Fruit fly (Drosophila melanogaster) whole organism, pupa: ENCODE results near the gene CG4161.
A peak's percentile ranks its signal among the peaks of the same experiment; 100 is the strongest.

Experiments
- CG10348 ChIP-seq: fragments of 200-800 bp; sonication (Bioruptor generic); IDR thresholded peaks from 2 replicates; pipeline ENCODE4 v1.3.6; 2022; ENCODE audit warnings: missing biosample characterization, missing genetic modification characterization
- CG12605 ChIP-seq: fragments of 200-800 bp; sonication (Bioruptor generic); IDR thresholded peaks from 2 replicates; pipeline ENCODE4 v1.3.6; 2022; ENCODE audit warnings: missing biosample characterization, missing genetic modification characterization
- CG13204 ChIP-seq: fragments of 200-800 bp; sonication (Bioruptor generic); optimal IDR thresholded peaks from 2 replicates; lab custom pipeline; 2018; ENCODE audit warnings: missing biosample characterization, mild to moderate bottlenecking, missing genetic modification characterization, moderate library complexity
- CG14655 ChIP-seq: fragments of 200-800 bp; sonication (Bioruptor generic); optimal IDR thresholded peaks from 3 replicates; lab custom pipeline; 2017; ENCODE audit warnings: mild to moderate bottlenecking, missing biosample characterization, missing genetic modification reagents, missing genetic modification characterization
- CG15710 ChIP-seq: fragments of 200-800 bp; sonication (Bioruptor generic); optimal IDR thresholded peaks from 2 replicates; lab custom pipeline; 2018; ENCODE audit warnings: missing biosample characterization, mild to moderate bottlenecking, missing genetic modification characterization, moderate library complexity
- CG17806 ChIP-seq: fragments of 200-800 bp; sonication (Bioruptor generic); optimal IDR thresholded peaks from 2 replicates; lab custom pipeline; 2018; ENCODE audit warnings: missing biosample characterization, mild to moderate bottlenecking, missing genetic modification characterization, moderate library complexity
- CG32121 ChIP-seq: fragments of 200-800 bp; sonication (Bioruptor generic); IDR thresholded peaks from 2 replicates; pipeline ENCODE4 v1.3.6; 2022; ENCODE audit warnings: missing biosample characterization, missing genetic modification characterization
- CG34367 ChIP-seq: fragments of 200-800 bp; sonication (Bioruptor generic); optimal IDR thresholded peaks from 2 replicates; lab custom pipeline; 2018; ENCODE audit warnings: missing biosample characterization, mild to moderate bottlenecking, missing genetic modification characterization
- CG4496 ChIP-seq: fragments of 200-800 bp; sonication (Bioruptor generic); IDR thresholded peaks from 3 replicates; pipeline ENCODE4 v1.3.6; 2022; ENCODE audit warnings: missing biosample characterization, missing genetic modification characterization
- CG8159 ChIP-seq: fragments of 200-800 bp; sonication (Bioruptor generic); optimal IDR thresholded peaks from 3 replicates; lab custom pipeline; 2018; ENCODE audit warnings: missing biosample characterization, mild to moderate bottlenecking, missing genetic modification characterization, moderate library complexity
- CG8301 ChIP-seq: fragments of 200-800 bp; sonication (Bioruptor generic); optimal IDR thresholded peaks from 2 replicates; lab custom pipeline; 2018; ENCODE audit warnings: missing biosample characterization, mild to moderate bottlenecking, missing genetic modification characterization
- CG9948 ChIP-seq: fragments of 200-800 bp; sonication (Bioruptor generic); optimal IDR thresholded peaks from 2 replicates; lab custom pipeline; 2018; ENCODE audit warnings: missing biosample characterization, mild to moderate bottlenecking, missing genetic modification characterization, moderate library complexity
- D1 ChIP-seq: fragments of 200-800 bp; sonication (Bioruptor generic); optimal IDR thresholded peaks from 2 replicates; lab custom pipeline; 2018; ENCODE audit warnings: missing biosample characterization, mild to moderate bottlenecking, missing genetic modification characterization, moderate library complexity
- EcR ChIP-seq: fragments of 200-800 bp; sonication (Bioruptor generic); optimal IDR thresholded peaks from 3 replicates; lab custom pipeline; 2019; ENCODE audit warnings: missing biosample characterization, missing genetic modification characterization, mild to moderate bottlenecking, moderate library complexity, missing genetic modification reagents
- Ets98B ChIP-seq: fragments of 200-800 bp; sonication (Bioruptor generic); IDR thresholded peaks from 2 replicates; pipeline ENCODE4 v1.3.6; 2022; ENCODE audit warnings: missing biosample characterization, missing genetic modification characterization
- Pif1A ChIP-seq: fragments of 200-800 bp; sonication (Bioruptor generic); optimal IDR thresholded peaks from 3 replicates; lab custom pipeline; 2016; ENCODE audit warnings: missing biosample characterization, missing genetic modification characterization
- Pif1B ChIP-seq: fragments of 200-800 bp; sonication (Bioruptor generic); optimal IDR thresholded peaks from 3 replicates; lab custom pipeline; 2016; ENCODE audit warnings: missing biosample characterization, missing genetic modification characterization
- Snoo ChIP-seq: fragments of 200-800 bp; sonication (Bioruptor generic); optimal IDR thresholded peaks from 3 replicates; lab custom pipeline; 2017; ENCODE audit warnings: missing biosample characterization, mild to moderate bottlenecking, missing genetic modification characterization, inconsistent platforms
- fd96Ca ChIP-seq: fragments of 200-800 bp; sonication (Bioruptor generic); IDR thresholded peaks from 3 replicates; pipeline ENCODE4 v1.3.6; 2022; ENCODE audit warnings: missing biosample characterization, missing genetic modification characterization
- gl ChIP-seq: fragments of 200-800 bp; sonication (Bioruptor generic); optimal IDR thresholded peaks from 2 replicates; lab custom pipeline; 2018; ENCODE audit warnings: missing biosample characterization, mild to moderate bottlenecking, missing genetic modification characterization
- rn ChIP-seq: fragments of 200-800 bp; sonication (Bioruptor generic); IDR thresholded peaks from 2 replicates; pipeline ENCODE4 v1.3.6; 2022; ENCODE audit warnings: missing biosample characterization, missing genetic modification characterization

Gene CG4161

dm6 chr2L:15414068-15414467 is 19.0 kb upstream of the CG4161 start:
- TF ChIP-seq CG13204: peak; percentile 33
- TF ChIP-seq CG17806: peak; percentile 83
- TF ChIP-seq rn (GFP tag; lab: Robert Waterston, UW): no peak
- TF ChIP-seq Ets98B: no peak
- TF ChIP-seq CG32121 (GFP tag; lab: Robert Waterston, UW): no peak
- peak; percentile 67 for TF ChIP-seq CG14655 (GFP tag; lab: Kevin White, UChicago)
- TF ChIP-seq CG9948: peak; percentile 80
- TF ChIP-seq Pif1A (GFP tag; lab: Kevin White, UChicago): peak; percentile 69
- no peak for TF ChIP-seq CG4496
- TF ChIP-seq fd96Ca (GFP tag; lab: Robert Waterston, UW): no peak
- TF ChIP-seq CG8301 (tag; lab: Kevin White, UChicago): peak; percentile 35
- TF ChIP-seq Snoo (tag; lab: Kevin White, UChicago): peak; percentile 77
- TF ChIP-seq EcR: no peak
- peak; percentile 46 for TF ChIP-seq gl (tag; lab: Kevin White, UChicago)
- no peak for TF ChIP-seq CG12605 (GFP tag; lab: Robert Waterston, UW)
- TF ChIP-seq Pif1B: peak; percentile 70
- TF ChIP-seq CG34367: peak; percentile 71
- peak; percentile 77 for TF ChIP-seq CG15710
- peak; percentile 13 for TF ChIP-seq D1 (tag; lab: Kevin White, UChicago)
- no peak for TF ChIP-seq CG10348 (GFP tag; lab: Robert Waterston, UW)
- peak; percentile 79 for TF ChIP-seq CG8159 (tag; lab: Kevin White, UChicago)

- TF ChIP-seq CG32121 (GFP tag; lab: Robert Waterston, UW): no peak
- TF ChIP-seq CG9948: no peak
- TF ChIP-seq CG8159 (tag; lab: Kevin White, UChicago): no peak
- no peak for TF ChIP-seq CG34367
- no peak for TF ChIP-seq CG8301 (tag; lab: Kevin White, UChicago)
- TF ChIP-seq rn (GFP tag; lab: Robert Waterston, UW): no peak
- no peak for TF ChIP-seq CG15710
- TF ChIP-seq EcR: no peak
- no peak for TF ChIP-seq CG10348 (GFP tag; lab: Robert Waterston, UW)
Measured at dm6 chr2L:15418261-15418660, 14.8 kb upstream of the CG4161 start, which contains the start of gene CG44869. CG44869 (minus strand) TSS chr2L:15418361.

dm6 chr2L:15422501-15422900 is 10.6 kb upstream of the CG4161 start:
- TF ChIP-seq CG10348 (GFP tag; lab: Robert Waterston, UW) (no peak), CG8159 (tag; lab: Kevin White, UChicago) (no peak), Pif1B (no peak), CG14655 (GFP tag; lab: Kevin White, UChicago) (no peak), CG32121 (GFP tag; lab: Robert Waterston, UW) (peak; percentile 79), Pif1A (GFP tag; lab: Kevin White, UChicago) (peak; percentile 20), CG12605 (GFP tag; lab: Robert Waterston, UW) (peak; percentile 86), CG13204 (peak; percentile 33), CG15710 (peak; percentile 24), Snoo (tag; lab: Kevin White, UChicago) (no peak), fd96Ca (GFP tag; lab: Robert Waterston, UW) (peak; percentile 70), gl (tag; lab: Kevin White, UChicago) (peak; percentile 19), CG4496 (peak; percentile 91), CG9948 (no peak), EcR (no peak), CG17806 (no peak), CG34367 (no peak), Ets98B (peak; percentile 80), CG8301 (tag; lab: Kevin White, UChicago) (no peak), rn (GFP tag; lab: Robert Waterston, UW) (peak; percentile 63; the same call in 1 of the 2 replicates), D1 (tag; lab: Kevin White, UChicago) (no peak)

- TF ChIP-seq Pif1A (GFP tag; lab: Kevin White, UChicago): no peak
- TF ChIP-seq CG10348 (GFP tag; lab: Robert Waterston, UW): no peak
Measured at dm6 chr2L:15424135-15424534, 9.0 kb upstream of the CG4161 start.

dm6 chr2L:15425530-15426308 is 7.4 kb upstream of the CG4161 start, which contains the start of gene wor:
wor (minus strand) TSS chr2L:15425580.
- TF ChIP-seq EcR (peak; percentile 69), CG9948 (no peak), CG10348 (GFP tag; lab: Robert Waterston, UW) (no peak), CG8301 (tag; lab: Kevin White, UChicago) (no peak), CG13204 (peak; percentile 37), CG4496 (0 out of 3 replicates have a peak, but pooled peaks have one; percentile 39), CG14655 (GFP tag; lab: Kevin White, UChicago) (no peak), Pif1B (peak; percentile 26), fd96Ca (GFP tag; lab: Robert Waterston, UW) (no peak), gl (tag; lab: Kevin White, UChicago) (no peak), Ets98B (no peak), CG12605 (GFP tag; lab: Robert Waterston, UW) (no peak), D1 (tag; lab: Kevin White, UChicago) (no peak), CG17806 (no peak), Pif1A (GFP tag; lab: Kevin White, UChicago) (no peak), Snoo (tag; lab: Kevin White, UChicago) (no peak), CG15710 (no peak), CG32121 (GFP tag; lab: Robert Waterston, UW) (0 out of 2 replicates have a peak, but pooled peaks have one; percentile 19), CG8159 (tag; lab: Kevin White, UChicago) (no peak), CG34367 (no peak), rn (GFP tag; lab: Robert Waterston, UW) (no peak)
